Fruit fly (Drosophila melanogaster): ENCODE data around the gene kmr.

The kmr gene

DNA sequence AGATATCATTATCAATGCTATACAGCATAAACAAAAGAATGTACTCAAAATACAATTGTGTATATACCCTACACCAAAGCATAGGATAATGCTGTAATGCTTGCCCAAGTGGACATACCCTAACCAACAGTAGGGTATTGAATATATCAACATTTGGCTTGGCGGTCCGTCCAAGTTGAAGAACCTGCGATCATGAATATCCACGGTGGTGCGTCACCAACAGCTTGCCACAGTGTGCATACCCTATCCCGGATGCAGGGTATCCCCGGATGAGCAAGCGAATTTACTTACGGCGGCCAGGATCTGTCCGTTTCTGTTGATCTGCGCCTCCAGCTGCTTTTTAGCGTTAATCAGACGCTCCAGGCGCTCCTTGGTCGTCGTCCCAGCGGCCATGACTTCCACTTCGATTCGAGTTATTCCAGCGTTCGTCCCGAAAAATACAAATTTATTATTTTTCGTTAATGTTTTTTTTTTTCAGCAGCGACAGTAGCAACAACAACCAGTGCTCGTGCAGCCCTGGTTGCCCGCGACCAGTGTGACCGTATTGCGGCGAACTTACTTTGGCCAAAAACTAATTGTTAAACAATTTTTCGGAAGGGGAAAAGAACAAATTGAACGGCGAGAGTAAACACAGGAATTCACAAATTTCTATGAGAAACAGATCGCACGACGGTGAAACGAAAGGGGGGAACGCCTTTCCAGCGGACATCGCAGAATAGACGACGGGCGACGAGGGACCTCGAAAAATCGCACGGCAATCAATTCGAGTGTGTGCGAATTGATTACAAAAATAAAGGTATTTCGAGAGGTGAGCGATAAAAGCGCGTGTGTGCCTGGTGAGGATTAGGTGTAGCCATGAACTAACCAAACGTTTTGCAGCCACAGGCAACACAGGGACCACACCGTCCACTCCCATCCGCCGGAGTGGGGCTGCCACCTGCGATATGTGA lies 38.6 kb upstream of the kmr start, which contains the start of the genes Lkb1 and CG9588 (continued):
- TF ChIP-seq Myb (GFP tag; optimal IDR thresholded peaks at IDR 0.05): peak; percentile 52
- peak; percentile 85 for TF ChIP-seq Awh (GFP tag; IDR thresholded peaks at IDR 0.05)
- TF ChIP-seq sna (GFP tag; IDR thresholded peaks at IDR 0.05; ENCODE audit: partially characterized antibody): no peak
- TF ChIP-seq klu (GFP tag; IDR thresholded peaks at IDR 0.05): peak; percentile 25; the same call in 1 of the 2 replicates
- TF ChIP-seq Stat92E (GFP tag; optimal IDR thresholded peaks at IDR 0.05): no peak
- no peak for TF ChIP-seq Dek (tag; optimal IDR thresholded peaks at IDR 0.05)
- TF ChIP-seq CG34224 (GFP tag; IDR thresholded peaks at IDR 0.05; ENCODE audit: partially characterized antibody): no peak
- TF ChIP-seq CG17802 (tag; optimal IDR thresholded peaks at IDR 0.05): no peak
- TF ChIP-seq pnt (GFP tag; optimal IDR thresholded peaks at IDR 0.05): peak; percentile 42
- 0 out of 3 replicates have a peak, but pooled peaks have one; percentile 47 for TF ChIP-seq C15 (GFP tag; IDR thresholded peaks at IDR 0.05)
- no peak for TF ChIP-seq CG1792 (GFP tag; optimal IDR thresholded peaks at IDR 0.05)
- TF ChIP-seq gce (GFP tag; IDR thresholded peaks at IDR 0.05): no peak
- TF ChIP-seq exex (tag; optimal IDR thresholded peaks at IDR 0.05): no peak
- TF ChIP-seq odd (GFP tag; optimal IDR thresholded peaks at IDR 0.05): no peak
- peak; percentile 39 for TF ChIP-seq CG7839 (tag; optimal IDR thresholded peaks at IDR 0.05)
- TF ChIP-seq Opbp (GFP tag; IDR thresholded peaks at IDR 0.05; ENCODE audit: partially characterized antibody): no peak
- no peak for TF ChIP-seq pros (GFP tag; optimal IDR thresholded peaks at IDR 0.05)
- no peak for TF ChIP-seq ash1 (GFP tag; optimal IDR thresholded peaks at IDR 0.05)
- no peak for TF ChIP-seq Sry-β (GFP tag; optimal IDR thresholded peaks at IDR 0.05)
- TF ChIP-seq NC2α (GFP tag; optimal IDR thresholded peaks at IDR 0.05): no peak
- peak; percentile 77 for TF ChIP-seq otp (GFP tag; IDR thresholded peaks at IDR 0.05)
- peak; percentile 60 for TF ChIP-seq Antp (GFP tag; optimal IDR thresholded peaks at IDR 0.05)
- TF ChIP-seq ham (GFP tag; IDR thresholded peaks at IDR 0.05): 0 out of 2 replicates have a peak, but pooled peaks have one; percentile 56
- TF ChIP-seq lov (optimal IDR thresholded peaks at IDR 0.05): no peak
- peak; percentile 75; the same call in 2 of the 3 replicates for TF ChIP-seq lov (GFP tag; IDR thresholded peaks at IDR 0.05)
- peak; percentile 6 for TF ChIP-seq CG33213 (GFP tag; optimal IDR thresholded peaks at IDR 0.05)
- TF ChIP-seq CG13287 (GFP tag; IDR thresholded peaks at IDR 0.05; ENCODE audit: partially characterized antibody): peak; percentile 45; the same call in 1 of the 2 replicates
- TF ChIP-seq HLH4C (GFP tag; IDR thresholded peaks at IDR 0.05; ENCODE audit: partially characterized antibody): no peak
- no peak for TF ChIP-seq Hey (tag; optimal IDR thresholded peaks at IDR 0.05)
- no peak for TF ChIP-seq repo (GFP tag; optimal IDR thresholded peaks at IDR 0.05)
- TF ChIP-seq CG8765 (GFP tag; IDR thresholded peaks at IDR 0.05): peak; percentile 66
- no peak for TF ChIP-seq Hr3 (GFP tag; optimal IDR thresholded peaks at IDR 0.05)
- TF ChIP-seq emc (GFP tag; optimal IDR thresholded peaks at IDR 0.05): peak; percentile 45
- TF ChIP-seq cad (GFP tag; optimal IDR thresholded peaks at IDR 0.05): no peak
- TF ChIP-seq CG8478 (optimal IDR thresholded peaks at IDR 0.05): no peak
- TF ChIP-seq Hand (GFP tag; optimal IDR thresholded peaks at IDR 0.05): no peak
- TF ChIP-seq ap (GFP tag; IDR thresholded peaks at IDR 0.05): peak; percentile 76
- peak; percentile 71 for TF ChIP-seq CG10431 (GFP tag; optimal IDR thresholded peaks at IDR 0.05)
- TF ChIP-seq MTF-1 (GFP tag; optimal IDR thresholded peaks at IDR 0.05; ENCODE audit: borderline replicate concordance): no peak
- TF ChIP-seq D19B (GFP tag; optimal IDR thresholded peaks at IDR 0.05): peak; percentile 55
- TF ChIP-seq seq (GFP tag; IDR thresholded peaks at IDR 0.05): peak; percentile 54; the same call in 1 of the 2 replicates
- peak; percentile 58 for TF ChIP-seq pzg (GFP tag; optimal IDR thresholded peaks at IDR 0.05)
- TF ChIP-seq Drgx (GFP tag; IDR thresholded peaks at IDR 0.05): peak; percentile 91
- TF ChIP-seq PHDP (tag; optimal IDR thresholded peaks at IDR 0.05): no peak
- no peak for TF ChIP-seq hbn (GFP tag; IDR thresholded peaks at IDR 0.05; ENCODE audit: partially characterized antibody)
- TF ChIP-seq CG2875 (GFP tag; optimal IDR thresholded peaks at IDR 0.05): peak; percentile 25
- TF ChIP-seq insv (GFP tag; optimal IDR thresholded peaks at IDR 0.05): no peak
- no peak for TF ChIP-seq ato (GFP tag; IDR thresholded peaks at IDR 0.05; ENCODE audit: partially characterized antibody)
